Fruit fly (Drosophila melanogaster) whole organism, embryonic: Measurements from ENCODE around the gene Gr93d.
A peak's percentile ranks its signal among the peaks of the same experiment; 100 is the strongest.

Experiments
- Atf3 ChIP-seq: fragments of 200-800 bp; sonication (Bioruptor generic); optimal IDR thresholded peaks from 3 replicates; lab custom pipeline; 2016; ENCODE audit warnings: missing biosample characterization, missing genetic modification characterization
- CG1024 ChIP-seq: fragments of 200-800 bp; sonication (Bioruptor generic); IDR thresholded peaks from 2 replicates; pipeline ENCODE4 v1.3.6; 2022; ENCODE audit warnings: missing biosample characterization, missing genetic modification characterization
- CG11504 ChIP-seq: fragments of 200-800 bp; sonication (Bioruptor generic); optimal IDR thresholded peaks from 3 replicates; lab custom pipeline; 2019; ENCODE audit warnings: missing biosample characterization, mild to moderate bottlenecking, missing genetic modification characterization, moderate library complexity
- CG13624 ChIP-seq: fragments of 200-800 bp; sonication (Bioruptor generic); optimal IDR thresholded peaks from 2 replicates; lab custom pipeline; 2016; ENCODE audit warnings: missing biosample characterization, missing genetic modification characterization
- CG2120 ChIP-seq: fragments of 200-800 bp; sonication (Bioruptor generic); optimal IDR thresholded peaks from 3 replicates; lab custom pipeline; 2016; ENCODE audit warnings: missing biosample characterization, missing genetic modification characterization
- CG30020 ChIP-seq: fragments of 200-800 bp; optimal IDR thresholded peaks from 2 replicates; lab custom pipeline; 2019; ENCODE audit warnings: missing biosample characterization, mild to moderate bottlenecking, missing genetic modification characterization, moderate library complexity
- CG3281 ChIP-seq: fragments of 200-800 bp; sonication (Bioruptor generic); optimal IDR thresholded peaks from 3 replicates; lab custom pipeline; 2017; ENCODE audit warnings: missing biosample characterization, mild to moderate bottlenecking, missing genetic modification characterization
- CG3726 ChIP-seq: fragments of 200-800 bp; sonication (Bioruptor generic); IDR thresholded peaks from 3 replicates; pipeline ENCODE4, ENCODE4 v1.3.6; 2022; ENCODE audit warnings: missing biosample characterization, missing genetic modification characterization
- CG4360 ChIP-seq: fragments of 200-800 bp; sonication (Bioruptor generic); IDR thresholded peaks from 2 replicates; pipeline ENCODE4 v1.3.6; 2022; ENCODE audit warnings: missing biosample characterization, missing genetic modification characterization
- CG4424 ChIP-seq: fragments of 200-800 bp; sonication (Bioruptor generic); optimal IDR thresholded peaks from 3 replicates; lab custom pipeline; 2016; ENCODE audit warnings: missing biosample characterization, missing genetic modification characterization
- CG4820 ChIP-seq: fragments of 200-800 bp; sonication (Bioruptor generic); optimal IDR thresholded peaks from 3 replicates; lab custom pipeline; 2016; ENCODE audit warnings: missing biosample characterization, missing genetic modification characterization
- CG8281 ChIP-seq: fragments of 200-800 bp; sonication (Bioruptor generic); optimal IDR thresholded peaks from 2 replicates; lab custom pipeline; 2018; ENCODE audit warnings: missing biosample characterization, mild to moderate bottlenecking, missing genetic modification characterization, moderate library complexity
- CG9437 ChIP-seq: fragments of 200-800 bp; sonication (Bioruptor generic); optimal IDR thresholded peaks from 2 replicates; lab custom pipeline; 2018; ENCODE audit warnings: missing biosample characterization, mild to moderate bottlenecking, missing genetic modification characterization
- Chrac-16 ChIP-seq: fragments of 200-800 bp; sonication (Bioruptor generic); optimal IDR thresholded peaks from 3 replicates; lab custom pipeline; 2016; ENCODE audit warnings: missing biosample characterization, missing genetic modification characterization
- CrebB ChIP-seq: fragments of 200-800 bp; sonication (Bioruptor generic); optimal IDR thresholded peaks from 3 replicates; lab custom pipeline; 2018; ENCODE audit warnings: missing biosample characterization, mild to moderate bottlenecking, missing genetic modification characterization
- Dad ChIP-seq: fragments of 200-800 bp; sonication (Bioruptor generic); optimal IDR thresholded peaks from 3 replicates; lab custom pipeline; 2016; ENCODE audit warnings: missing biosample characterization, missing genetic modification characterization
- Dip3 ChIP-seq: fragments of 200-800 bp; sonication (Bioruptor generic); optimal IDR thresholded peaks from 3 replicates; lab custom pipeline; 2016; ENCODE audit warnings: missing biosample characterization, missing genetic modification characterization
- Eip74EF ChIP-seq, 2 experiments: fragments of 200-800 bp in 1 of 2; fragments of >200 bp in 1 of 2; sonication (Bioruptor generic) in 1 of 2; optimal IDR thresholded peaks; 2 replicates each; lab custom pipeline; 2017 to 2019; ENCODE audit warnings: missing biosample characterization in 2 of 2, missing genetic modification characterization in 2 of 2, mild to moderate bottlenecking in 1 of 2, moderate library complexity in 1 of 2
- Ets97D ChIP-seq: fragments of 200-800 bp; sonication (Bioruptor generic); optimal IDR thresholded peaks from 3 replicates; lab custom pipeline; 2016; ENCODE audit warnings: missing biosample characterization, missing genetic modification characterization
- Fer2 ChIP-seq: fragments of 200-800 bp; sonication (Bioruptor generic); optimal IDR thresholded peaks from 2 replicates; lab custom pipeline; 2018; ENCODE audit warnings: missing biosample characterization, mild to moderate bottlenecking, missing genetic modification characterization, moderate library complexity
- Gsc ChIP-seq: fragments of 200-800 bp; sonication (Bioruptor generic); IDR thresholded peaks from 2 replicates; pipeline ENCODE4 v1.3.6; 2022; ENCODE audit warnings: missing biosample characterization, missing genetic modification characterization
- HLH4C ChIP-seq: fragments of 200-800 bp; sonication (Bioruptor generic); IDR thresholded peaks from 3 replicates; pipeline ENCODE4 v1.3.6; 2022; ENCODE audit warnings: missing biosample characterization, missing genetic modification characterization; ENCODE audit not compliant: partially characterized antibody
- Hey ChIP-seq: fragments of 200-800 bp; sonication (Bioruptor generic); optimal IDR thresholded peaks from 3 replicates; lab custom pipeline; 2018; ENCODE audit warnings: missing biosample characterization, mild to moderate bottlenecking, missing genetic modification characterization
- Jarid2 ChIP-seq: fragments of 200-800 bp; sonication (Bioruptor generic); optimal IDR thresholded peaks from 3 replicates; lab custom pipeline; 2017; ENCODE audit warnings: mild to moderate bottlenecking, missing biosample characterization, missing genetic modification reagents, missing genetic modification characterization
- Kr ChIP-seq: fragments of 200-800 bp; sonication (Bioruptor generic); optimal IDR thresholded peaks from 2 replicates; lab custom pipeline; 2017; ENCODE audit warnings: missing biosample characterization, mild to moderate bottlenecking, missing genetic modification characterization
- Lhr ChIP-seq: fragments of 200-800 bp; sonication (Bioruptor generic); optimal IDR thresholded peaks from 3 replicates; lab custom pipeline; 2017; ENCODE audit warnings: mild to moderate bottlenecking, missing biosample characterization, missing genetic modification reagents, missing genetic modification characterization
- Rx ChIP-seq: fragments of 200-800 bp; sonication (Bioruptor generic); IDR thresholded peaks from 2 replicates; pipeline ENCODE4 v1.3.6; 2022; ENCODE audit warnings: missing biosample characterization, missing genetic modification characterization
- Sin3A ChIP-seq: fragments of >200 bp; optimal IDR thresholded peaks from 2 replicates; lab custom pipeline; 2018
- Sox102F ChIP-seq: fragments of 200-800 bp; sonication (Bioruptor generic); optimal IDR thresholded peaks from 2 replicates; lab custom pipeline; 2018; ENCODE audit warnings: missing biosample characterization, mild to moderate bottlenecking, missing genetic modification characterization, moderate library complexity
- ash1 ChIP-seq: fragments of 200-800 bp; sonication (Bioruptor generic); optimal IDR thresholded peaks from 2 replicates; lab custom pipeline; 2018; ENCODE audit warnings: missing biosample characterization, mild to moderate bottlenecking, missing genetic modification characterization
- bigmax ChIP-seq: fragments of 200-800 bp; sonication (Bioruptor generic); optimal IDR thresholded peaks from 2 replicates; lab custom pipeline; 2018; ENCODE audit warnings: missing biosample characterization, mild to moderate bottlenecking, missing genetic modification characterization
- corto ChIP-seq: fragments of 200-800 bp; sonication (Bioruptor generic); optimal IDR thresholded peaks from 2 replicates; lab custom pipeline; 2016; ENCODE audit warnings: missing biosample characterization, mild to moderate bottlenecking, missing genetic modification characterization, moderate library complexity
- cwo ChIP-seq: fragments of 200-800 bp; sonication (Bioruptor generic); optimal IDR thresholded peaks from 3 replicates; lab custom pipeline; 2017; ENCODE audit warnings: missing biosample characterization, missing genetic modification characterization, mild to moderate bottlenecking, moderate library complexity, missing genetic modification reagents
- dan ChIP-seq: fragments of 200-800 bp; sonication (Bioruptor generic); IDR thresholded peaks from 2 replicates; pipeline ENCODE4 v1.3.6; 2022; ENCODE audit warnings: missing biosample characterization, missing genetic modification characterization
- danr ChIP-seq: fragments of 200-800 bp; sonication (Bioruptor generic); IDR thresholded peaks from 2 replicates; pipeline ENCODE4 v1.3.6; 2022; ENCODE audit warnings: missing biosample characterization, missing genetic modification characterization
- dmrt11E ChIP-seq: fragments of 200-800 bp; sonication (Bioruptor generic); optimal IDR thresholded peaks from 3 replicates; lab custom pipeline; 2018; ENCODE audit warnings: missing biosample characterization, mild to moderate bottlenecking, missing genetic modification characterization, moderate library complexity
- ems ChIP-seq: fragments of 200-800 bp; sonication (Bioruptor generic); optimal IDR thresholded peaks from 3 replicates; lab custom pipeline; 2016; ENCODE audit warnings: missing biosample characterization, missing genetic modification characterization
- grn ChIP-seq: fragments of 200-800 bp; sonication (Bioruptor generic); optimal IDR thresholded peaks from 3 replicates; lab custom pipeline; 2017; ENCODE audit warnings: missing biosample characterization, missing genetic modification characterization
- lab ChIP-seq: fragments of 200-800 bp; sonication (Bioruptor generic); optimal IDR thresholded peaks from 3 replicates; lab custom pipeline; 2017; ENCODE audit warnings: missing biosample characterization, missing genetic modification characterization, mild to moderate bottlenecking, moderate library complexity, missing genetic modification reagents
- lmd ChIP-seq: fragments of 200-800 bp; sonication (Bioruptor generic); IDR thresholded peaks from 2 replicates; pipeline ENCODE4 v1.3.6; 2022; ENCODE audit warnings: missing biosample characterization, missing genetic modification characterization
- mirr ChIP-seq: fragments of 200-800 bp; sonication (Bioruptor generic); optimal IDR thresholded peaks from 3 replicates; lab custom pipeline; 2018; ENCODE audit warnings: missing biosample characterization, mild to moderate bottlenecking, missing genetic modification characterization
- mld ChIP-seq: fragments of 200-800 bp; sonication (Bioruptor generic); IDR thresholded peaks from 3 replicates; pipeline ENCODE4 v1.3.6; 2022; ENCODE audit warnings: missing biosample characterization, missing genetic modification characterization; ENCODE audit not compliant: partially characterized antibody
- p53 ChIP-seq: fragments of 200-800 bp; sonication (Bioruptor generic); optimal IDR thresholded peaks from 2 replicates; lab custom pipeline; 2016; ENCODE audit warnings: missing biosample characterization, missing genetic modification characterization
- pros ChIP-seq: fragments of 200-800 bp; sonication (Bioruptor generic); optimal IDR thresholded peaks from 3 replicates; lab custom pipeline; 2019; ENCODE audit warnings: missing biosample characterization, mild to moderate bottlenecking, missing genetic modification characterization, moderate library complexity
- repo ChIP-seq: fragments of 200-800 bp; sonication (Bioruptor generic); optimal IDR thresholded peaks from 2 replicates; lab custom pipeline; 2016; ENCODE audit warnings: missing biosample characterization, missing genetic modification characterization
- slou ChIP-seq: fragments of 200-800 bp; sonication (Bioruptor generic); optimal IDR thresholded peaks from 3 replicates; lab custom pipeline; 2016; ENCODE audit warnings: missing biosample characterization, missing genetic modification characterization
- ssp ChIP-seq: fragments of 200-800 bp; sonication (Bioruptor generic); IDR thresholded peaks from 2 replicates; pipeline ENCODE4 v1.3.6; 2022; ENCODE audit warnings: missing biosample characterization, missing genetic modification characterization
- twi ChIP-seq: fragments of 200-800 bp; optimal IDR thresholded peaks from 2 replicates; lab custom pipeline; 2019; ENCODE audit warnings: missing biosample characterization, mild to moderate bottlenecking, missing genetic modification characterization, moderate library complexity
- unc-4 ChIP-seq: fragments of 200-800 bp; sonication (Bioruptor generic); IDR thresholded peaks from 2 replicates; pipeline ENCODE4 v1.3.6; 2022; ENCODE audit warnings: missing biosample characterization, missing genetic modification characterization; ENCODE audit not compliant: partially characterized antibody

Gr93d gene

dm6 chr3R:21828785-21829486, 17.5 kb downstream of the Gr93d start (continued):
- TF ChIP-seq CG3281 (GFP tag; lab: Kevin White, UChicago) = no peak
- TF ChIP-seq slou (GFP tag; lab: Kevin White, UChicago) = no peak
- peak in 1 of 2 experiments; percentile 57 for TF ChIP-seq Eip74EF (GFP tag; optimal IDR thresholded peaks at IDR 0.05; lab: Kevin White, UChicago)
- peak; percentile 60; the same call in 1 of the 2 replicates for TF ChIP-seq lmd (GFP tag; lab: Robert Waterston, UW)
- peak; percentile 86 for TF ChIP-seq CG4424 (GFP tag; lab: Kevin White, UChicago)
- TF ChIP-seq Dad = no peak
- TF ChIP-seq Jarid2 (GFP tag; lab: Kevin White, UChicago) = no peak
- no peak for TF ChIP-seq unc-4 (GFP tag; lab: Robert Waterston, UW)
- TF ChIP-seq ash1 (GFP tag; lab: Kevin White, UChicago) = no peak
- TF ChIP-seq CG9437 (GFP tag; lab: Kevin White, UChicago) = peak; percentile 49
- no peak for TF ChIP-seq repo (GFP tag; lab: Kevin White, UChicago)
- TF ChIP-seq Lhr (GFP tag; lab: Kevin White, UChicago) = peak; percentile 33
- peak; percentile 69 for TF ChIP-seq CG11504
- peak; percentile 50 for TF ChIP-seq Chrac-16 (GFP tag; lab: Kevin White, UChicago)
- TF ChIP-seq ssp (GFP tag; lab: Robert Waterston, UW) = peak; percentile 37; the same call in 1 of the 2 replicates
- no peak for TF ChIP-seq Sin3A (lab: Kevin White, UChicago)
- TF ChIP-seq pros = no peak
- peak; percentile 86 for TF ChIP-seq twi (tag; lab: Kevin White, UChicago)
- 0 out of 3 replicates have a peak, but pooled peaks have one; percentile 30 for TF ChIP-seq CG3726
- TF ChIP-seq CG13624 (GFP tag; lab: Kevin White, UChicago) = no peak
- TF ChIP-seq Gsc (GFP tag; lab: Robert Waterston, UW) = 0 out of 2 replicates have a peak, but pooled peaks have one; percentile 14
- no peak for TF ChIP-seq Fer2 (tag; lab: Kevin White, UChicago)
- no peak for TF ChIP-seq lab (GFP tag; lab: Kevin White, UChicago)
- TF ChIP-seq dan = no peak
- no peak for TF ChIP-seq mld (GFP tag; lab: Robert Waterston, UW)
- TF ChIP-seq Dip3 (GFP tag; lab: Kevin White, UChicago) = no peak
- peak; percentile 75 for TF ChIP-seq Sox102F
- TF ChIP-seq bigmax (GFP tag; lab: Kevin White, UChicago) = no peak
- TF ChIP-seq corto (GFP tag; lab: Kevin White, UChicago) = no peak
- TF ChIP-seq Ets97D (GFP tag; lab: Kevin White, UChicago) = no peak
- no peak for TF ChIP-seq Kr (GFP tag; lab: Kevin White, UChicago)
- TF ChIP-seq CG30020 = peak; percentile 63
- TF ChIP-seq p53 (GFP tag; lab: Kevin White, UChicago) = no peak
- no peak for TF ChIP-seq Atf3
- no peak for TF ChIP-seq CrebB (tag; lab: Kevin White, UChicago)
- no peak for TF ChIP-seq mirr (GFP tag; lab: Kevin White, UChicago)
- peak; percentile 28 for TF ChIP-seq CG8281 (tag; lab: Kevin White, UChicago)
- TF ChIP-seq CG1024 (GFP tag; lab: Robert Waterston, UW) = no peak; the same call in 1 of the 2 replicates
- TF ChIP-seq CG4820 (GFP tag; lab: Kevin White, UChicago) = peak; percentile 68
- no peak for TF ChIP-seq CG4360 (GFP tag; lab: Robert Waterston, UW)
- TF ChIP-seq Rx (GFP tag; lab: Robert Waterston, UW) = peak; percentile 27; the same call in 1 of the 2 replicates
- no peak for TF ChIP-seq cwo (GFP tag; lab: Kevin White, UChicago)
- TF ChIP-seq grn (GFP tag; lab: Kevin White, UChicago) = no peak
- TF ChIP-seq CG2120 (GFP tag; lab: Kevin White, UChicago) = no peak
- no peak for TF ChIP-seq danr (GFP tag; lab: Robert Waterston, UW)
- TF ChIP-seq HLH4C (GFP tag; lab: Robert Waterston, UW) = no peak
- peak; percentile 97 for TF ChIP-seq dmrt11E (tag; lab: Kevin White, UChicago)
- peak; percentile 7 for TF ChIP-seq ems
- TF ChIP-seq Hey (tag; lab: Kevin White, UChicago) = no peak
